Fruit fly (Drosophila melanogaster) whole organism, embryonic: ENCODE measurements around the gene CG5535.

Experiments
- Bteb2 ChIP-seq: fragments of 200-800 bp; sonication (Bioruptor generic); optimal IDR thresholded peaks from 2 replicates; lab custom pipeline; 2016; ENCODE audit warnings: missing biosample characterization, missing genetic modification characterization
- C15 ChIP-seq: fragments of 200-800 bp; sonication (Bioruptor generic); IDR thresholded peaks from 3 replicates; pipeline ENCODE4 v1.3.6; 2022; ENCODE audit warnings: missing biosample characterization, missing genetic modification characterization
- CG10654 ChIP-seq: fragments of 200-800 bp; sonication (Bioruptor generic); optimal IDR thresholded peaks from 2 replicates; lab custom pipeline; 2016; ENCODE audit warnings: missing biosample characterization, missing genetic modification characterization
- CG12104 ChIP-seq: fragments of 200-800 bp; sonication (Bioruptor generic); optimal IDR thresholded peaks from 3 replicates; lab custom pipeline; 2016; ENCODE audit warnings: missing biosample characterization, missing genetic modification characterization
- CG1233 ChIP-seq: fragments of 200-800 bp; sonication (Bioruptor generic); optimal IDR thresholded peaks from 4 replicates; lab custom pipeline; 2018; ENCODE audit warnings: missing biosample characterization, mild to moderate bottlenecking, missing genetic modification characterization
- CG13287 ChIP-seq: fragments of 200-800 bp; sonication (Bioruptor generic); IDR thresholded peaks from 2 replicates; pipeline ENCODE4 v1.3.6; 2022; ENCODE audit warnings: missing biosample characterization, missing genetic modification characterization; ENCODE audit not compliant: partially characterized antibody
- CG13424 ChIP-seq: fragments of 200-800 bp; sonication (Bioruptor generic); optimal IDR thresholded peaks from 2 replicates; lab custom pipeline; 2019; ENCODE audit warnings: missing biosample characterization, mild to moderate bottlenecking, missing genetic modification characterization, moderate library complexity
- CG14710 ChIP-seq: fragments of 200-800 bp; sonication (Bioruptor generic); optimal IDR thresholded peaks from 3 replicates; lab custom pipeline; 2019; ENCODE audit warnings: missing biosample characterization, mild to moderate bottlenecking, missing genetic modification characterization, moderate library complexity
- CG15601 ChIP-seq: fragments of 200-800 bp; sonication (Bioruptor generic); optimal IDR thresholded peaks from 3 replicates; lab custom pipeline; 2019; ENCODE audit warnings: missing biosample characterization, mild to moderate bottlenecking, missing genetic modification characterization, moderate library complexity
- CG3163 ChIP-seq: fragments of 200-800 bp; sonication (Bioruptor generic); optimal IDR thresholded peaks from 3 replicates; lab custom pipeline; 2016; ENCODE audit warnings: missing biosample characterization, missing genetic modification characterization
- CG32767 ChIP-seq: fragments of 200-800 bp; sonication (Bioruptor generic); IDR thresholded peaks from 2 replicates; pipeline ENCODE4 v1.3.6; 2022; ENCODE audit warnings: missing biosample characterization, missing genetic modification characterization
- CG32772 ChIP-seq: fragments of 200-800 bp; sonication (Bioruptor generic); IDR thresholded peaks from 2 replicates; pipeline ENCODE4 v1.3.6; 2022; ENCODE audit warnings: missing biosample characterization, missing genetic modification characterization
- CG3726 ChIP-seq: fragments of 200-800 bp; sonication (Bioruptor generic); IDR thresholded peaks from 3 replicates; pipeline ENCODE4, ENCODE4 v1.3.6; 2022; ENCODE audit warnings: missing biosample characterization, missing genetic modification characterization
- CG4617 ChIP-seq: fragments of 200-800 bp; sonication (Bioruptor generic); optimal IDR thresholded peaks from 3 replicates; lab custom pipeline; 2016; ENCODE audit warnings: missing biosample characterization, missing genetic modification characterization, borderline replicate concordance
- CG6765 ChIP-seq: fragments of 200-800 bp; sonication (Bioruptor generic); optimal IDR thresholded peaks from 3 replicates; lab custom pipeline; 2017; ENCODE audit warnings: missing biosample characterization, mild to moderate bottlenecking, missing genetic modification characterization
- CG7372 ChIP-seq: fragments of 200-800 bp; sonication (Bioruptor generic); IDR thresholded peaks from 2 replicates; pipeline ENCODE4 v1.3.6; 2022; ENCODE audit warnings: missing biosample characterization, missing genetic modification characterization
- CG9797 ChIP-seq: fragments of 200-800 bp; sonication (Bioruptor generic); optimal IDR thresholded peaks from 3 replicates; lab custom pipeline; 2018; ENCODE audit warnings: missing biosample characterization, mild to moderate bottlenecking, missing genetic modification characterization
- D ChIP-seq, 2 experiments: fragments of 200-800 bp in 1 of 2; fragments of >200 bp in 1 of 2; sonication (Bioruptor generic) in 1 of 2; optimal IDR thresholded peaks; 2 replicates in 1 of 2; 3 replicates in 1 of 2; lab custom pipeline; 2017; ENCODE audit warnings: mild to moderate bottlenecking in 1 of 2, missing biosample characterization in 1 of 2, missing genetic modification characterization in 1 of 2, missing genetic modification reagents in 1 of 2
- Eip74EF ChIP-seq, 2 experiments: fragments of 200-800 bp in 1 of 2; fragments of >200 bp in 1 of 2; sonication (Bioruptor generic) in 1 of 2; optimal IDR thresholded peaks; 2 replicates each; lab custom pipeline; 2017 to 2019; ENCODE audit warnings: missing biosample characterization in 2 of 2, missing genetic modification characterization in 2 of 2, mild to moderate bottlenecking in 1 of 2, moderate library complexity in 1 of 2
- Fer1 ChIP-seq: fragments of 200-800 bp; sonication (Bioruptor generic); optimal IDR thresholded peaks from 2 replicates; lab custom pipeline; 2017; ENCODE audit warnings: missing biosample characterization, mild to moderate bottlenecking, missing genetic modification characterization
- Fer3 ChIP-seq: fragments of 200-800 bp; sonication (Bioruptor generic); optimal IDR thresholded peaks from 2 replicates; lab custom pipeline; 2018; ENCODE audit warnings: missing biosample characterization, mild to moderate bottlenecking, missing genetic modification characterization, moderate library complexity
- Hand ChIP-seq: fragments of 200-800 bp; sonication (Bioruptor generic); optimal IDR thresholded peaks from 2 replicates; lab custom pipeline; 2017; ENCODE audit warnings: mild to moderate bottlenecking, missing biosample characterization, missing genetic modification reagents, missing genetic modification characterization
- Hmr ChIP-seq: fragments of 200-800 bp; sonication (Bioruptor generic); optimal IDR thresholded peaks from 3 replicates; lab custom pipeline; 2017; ENCODE audit warnings: mild to moderate bottlenecking, missing biosample characterization, missing genetic modification reagents, missing genetic modification characterization
- Hmx ChIP-seq: fragments of 200-800 bp; sonication (Bioruptor generic); optimal IDR thresholded peaks from 2 replicates; lab custom pipeline; 2016; ENCODE audit warnings: missing biosample characterization, missing genetic modification characterization
- Hr39 ChIP-seq: fragments of >200 bp; optimal IDR thresholded peaks from 2 replicates; lab custom pipeline; 2017
- NC2β ChIP-seq: fragments of 200-800 bp; sonication (Bioruptor generic); optimal IDR thresholded peaks from 2 replicates; lab custom pipeline; 2016; ENCODE audit warnings: missing biosample characterization, missing genetic modification characterization
- NFAT ChIP-seq: fragments of 200-800 bp; sonication (Bioruptor generic); IDR thresholded peaks from 2 replicates; pipeline ENCODE4 v1.3.6; 2022; ENCODE audit warnings: missing biosample characterization, missing genetic modification characterization
- Poxn ChIP-seq: fragments of 200-800 bp; sonication (Bioruptor generic); IDR thresholded peaks from 2 replicates; pipeline ENCODE4 v1.3.6; 2022; ENCODE audit warnings: missing biosample characterization, missing genetic modification characterization
- Rfx ChIP-seq: fragments of 200-800 bp; sonication (Bioruptor generic); IDR thresholded peaks from 2 replicates; pipeline ENCODE4 v1.3.6; 2022; ENCODE audit warnings: missing biosample characterization, missing genetic modification characterization
- ac ChIP-seq: fragments of 200-800 bp; sonication (Bioruptor generic); optimal IDR thresholded peaks from 3 replicates; lab custom pipeline; 2017; ENCODE audit warnings: missing biosample characterization, mild to moderate bottlenecking, missing genetic modification characterization
- ase ChIP-seq: fragments of 200-800 bp; sonication (Bioruptor generic); IDR thresholded peaks from 3 replicates; pipeline ENCODE4 v1.3.6; 2022; ENCODE audit warnings: missing biosample characterization, missing genetic modification characterization
- chm ChIP-seq: fragments of 200-800 bp; sonication (Bioruptor generic); IDR thresholded peaks from 2 replicates; pipeline ENCODE4 v1.3.6; 2022; ENCODE audit warnings: missing biosample characterization, missing genetic modification characterization
- crc ChIP-seq: fragments of 200-800 bp; sonication (Bioruptor generic); optimal IDR thresholded peaks from 2 replicates; lab custom pipeline; 2016; ENCODE audit warnings: missing biosample characterization, missing genetic modification characterization
- dpn ChIP-seq, 2 experiments: fragments of 200-800 bp; sonication (Bioruptor generic); optimal IDR thresholded peaks; 3 replicates each; lab custom pipeline; 2016; ENCODE audit warnings: missing biosample characterization in 2 of 2, missing genetic modification characterization in 2 of 2
- emc ChIP-seq: fragments of 200-800 bp; sonication (Bioruptor generic); optimal IDR thresholded peaks from 2 replicates; lab custom pipeline; 2016; ENCODE audit warnings: missing biosample characterization, missing genetic modification characterization
- esg ChIP-seq: fragments of 200-800 bp; sonication (Bioruptor generic); conservative IDR thresholded peaks from 2 replicates; pipeline ENCODE4 v1.3.6; 2022; ENCODE audit warnings: missing biosample characterization, missing genetic modification characterization
- exex ChIP-seq: fragments of 200-800 bp; sonication (Bioruptor generic); optimal IDR thresholded peaks from 4 replicates; lab custom pipeline; 2018; ENCODE audit warnings: missing biosample characterization, mild to moderate bottlenecking, missing genetic modification characterization, moderate library complexity
- gro ChIP-seq: fragments of 200-800 bp; sonication (Bioruptor generic); optimal IDR thresholded peaks from 2 replicates; lab custom pipeline; 2016; ENCODE audit warnings: missing biosample characterization, missing genetic modification characterization
- gt ChIP-seq: fragments of 200-800 bp; sonication (Bioruptor generic); IDR thresholded peaks from 2 replicates; pipeline ENCODE4 v1.3.6; 2022; ENCODE audit warnings: missing biosample characterization, missing genetic modification characterization
- inv ChIP-seq: fragments of 200-800 bp; sonication (Bioruptor generic); IDR thresholded peaks from 2 replicates; pipeline ENCODE4 v1.3.6; 2022; ENCODE audit warnings: missing biosample characterization, missing genetic modification characterization; ENCODE audit not compliant: partially characterized antibody
- knrl ChIP-seq: fragments of 200-800 bp; sonication (Bioruptor generic); IDR thresholded peaks from 3 replicates; pipeline ENCODE4 v1.3.6; 2022; ENCODE audit warnings: missing biosample characterization, missing genetic modification characterization; ENCODE audit not compliant: partially characterized antibody
- onecut ChIP-seq: fragments of 200-800 bp; sonication (Bioruptor generic); IDR thresholded peaks from 2 replicates; pipeline ENCODE4 v1.3.6; 2022; ENCODE audit warnings: missing biosample characterization, missing genetic modification characterization
- otp ChIP-seq: fragments of 200-800 bp; sonication (Bioruptor generic); IDR thresholded peaks from 3 replicates; pipeline ENCODE4, ENCODE4 v1.3.6; 2022; ENCODE audit warnings: missing biosample characterization, missing genetic modification characterization
- pho ChIP-seq: fragments of 200-800 bp; sonication (Bioruptor generic); optimal IDR thresholded peaks from 2 replicates; lab custom pipeline; 2016; ENCODE audit warnings: missing biosample characterization, missing genetic modification characterization
- pum ChIP-seq: fragments of 200-800 bp; sonication (Bioruptor generic); optimal IDR thresholded peaks from 2 replicates; lab custom pipeline; 2016; ENCODE audit warnings: missing biosample characterization, missing genetic modification characterization
- slp2 ChIP-seq: fragments of 200-800 bp; sonication (Bioruptor generic); optimal IDR thresholded peaks from 2 replicates; lab custom pipeline; 2016; ENCODE audit warnings: missing biosample characterization, missing genetic modification characterization
- sqz ChIP-seq: fragments of 200-800 bp; sonication (Bioruptor generic); optimal IDR thresholded peaks from 3 replicates; lab custom pipeline; 2018; ENCODE audit warnings: missing biosample characterization, mild to moderate bottlenecking, missing genetic modification characterization
- toy ChIP-seq: fragments of 200-800 bp; sonication (Bioruptor generic); IDR thresholded peaks from 2 replicates; pipeline ENCODE4 v1.3.6; 2022; ENCODE audit warnings: missing biosample characterization, missing genetic modification characterization
- unpg ChIP-seq: fragments of 200-800 bp; sonication (Bioruptor generic); optimal IDR thresholded peaks from 3 replicates; lab custom pipeline; 2018; ENCODE audit warnings: missing biosample characterization, mild to moderate bottlenecking, missing genetic modification characterization, moderate library complexity
- yki ChIP-seq: fragments of >200 bp; optimal IDR thresholded peaks from 3 replicates; lab custom pipeline; 2018

CG5535 gene

dm6 chr3L:17846169-17846981 lies 10.2 kb downstream of the CG5535 start, which contains the start of the genes MED19 and CG7430 (continued):
- TF ChIP-seq pum, result no peak
- TF ChIP-seq Hmx, result no peak
- TF ChIP-seq CG32772 (GFP tag; lab: Robert Waterston, UW), result no peak
- 0 out of 2 replicates have a peak, but pooled peaks have one; percentile 37 for TF ChIP-seq chm (GFP tag; lab: Robert Waterston, UW)
- TF ChIP-seq CG6765 (GFP tag; lab: Kevin White, UChicago), result no peak
- no peak for TF ChIP-seq otp (GFP tag; lab: Robert Waterston, UW)
- TF ChIP-seq crc (GFP tag; lab: Kevin White, UChicago), result no peak
- peak; percentile 28 for TF ChIP-seq Hand (GFP tag; lab: Kevin White, UChicago)
- no peak for TF ChIP-seq toy (GFP tag; lab: Robert Waterston, UW)
- no peak for TF ChIP-seq CG15601 (tag; lab: Kevin White, UChicago)
- peak; percentile 26 for TF ChIP-seq Rfx (GFP tag; lab: Robert Waterston, UW)
- TF ChIP-seq NC2β (GFP tag; lab: Kevin White, UChicago), result no peak
- peak; percentile 33 for TF ChIP-seq CG13287 (GFP tag; lab: Robert Waterston, UW)
- peak; percentile 45 for TF ChIP-seq Hmr (GFP tag; lab: Kevin White, UChicago)
- peak; percentile 34 for TF ChIP-seq ac
- 0 out of 2 replicates have a peak, but pooled peaks have one; percentile 11 for TF ChIP-seq inv (GFP tag; lab: Robert Waterston, UW)
- no peak for TF ChIP-seq gt (GFP tag; lab: Robert Waterston, UW)
- TF ChIP-seq CG9797 (GFP tag; lab: Kevin White, UChicago), result peak; percentile 88
- TF ChIP-seq esg, result no peak
- no peak for TF ChIP-seq CG3726 (GFP tag; lab: Robert Waterston, UW)
- no peak for TF ChIP-seq Bteb2 (GFP tag; lab: Kevin White, UChicago)
- TF ChIP-seq NFAT (GFP tag; lab: Robert Waterston, UW), result peak; percentile 55
- TF ChIP-seq Fer3 (tag; lab: Kevin White, UChicago), result no peak
- peak; percentile 79 for TF ChIP-seq CG4617
- TF ChIP-seq slp2 (GFP tag; lab: Kevin White, UChicago), result no peak
- no peak for TF ChIP-seq ase (GFP tag; lab: Robert Waterston, UW)
- no peak for TF ChIP-seq CG1233 (GFP tag; lab: Kevin White, UChicago)
- no peak for TF ChIP-seq CG13424 (tag; lab: Kevin White, UChicago)
- TF ChIP-seq sqz (GFP tag; lab: Kevin White, UChicago), result no peak
- no peak for TF ChIP-seq emc
- TF ChIP-seq unpg (GFP tag; lab: Kevin White, UChicago), result peak; percentile 35
- TF ChIP-seq dpn (GFP tag; optimal IDR thresholded peaks at IDR 0.05; lab: Kevin White, UChicago), result no peak
- TF ChIP-seq Fer1, result peak; percentile 70
- TF ChIP-seq exex (tag; lab: Kevin White, UChicago), result no peak
- TF ChIP-seq Hr39 (lab: Kevin White, UChicago), result no peak
- TF ChIP-seq C15 (GFP tag; lab: Robert Waterston, UW), result no peak
- TF ChIP-seq CG7372 (GFP tag; lab: Robert Waterston, UW), result no peak
- peak; percentile 59 for TF ChIP-seq CG14710 (tag; lab: Kevin White, UChicago)
- no peak for TF ChIP-seq CG10654 (GFP tag; lab: Kevin White, UChicago)
- no peak for TF ChIP-seq yki (lab: Kevin White, UChicago)
- TF ChIP-seq CG12104 (GFP tag; lab: Kevin White, UChicago), result peak; percentile 10
- no peak for TF ChIP-seq pho
- TF ChIP-seq CG32767 (GFP tag; lab: Robert Waterston, UW), result no peak
- no peak for TF ChIP-seq CG3163 (GFP tag; lab: Kevin White, UChicago)
- TF ChIP-seq Poxn (GFP tag; lab: Robert Waterston, UW), result no peak
- TF ChIP-seq gro (GFP tag; lab: Kevin White, UChicago), result no peak
- TF ChIP-seq knrl, result peak; percentile 44; the same call in 2 of the 3 replicates
- no peak for TF ChIP-seq Eip74EF (GFP tag; optimal IDR thresholded peaks at IDR 0.05; lab: Kevin White, UChicago)
- TF ChIP-seq onecut (GFP tag; lab: Robert Waterston, UW), result no peak
- TF ChIP-seq D (optimal IDR thresholded peaks at IDR 0.05; lab: Kevin White, UChicago), result no peak
- no peak for TF ChIP-seq D (GFP tag; optimal IDR thresholded peaks at IDR 0.05; lab: Kevin White, UChicago)
